Fruit fly (Drosophila melanogaster): ENCODE measurements around the gene CG9921.

The CG9921 gene

dm6 chrX:16331562-16332233 lies 1.7 kb downstream of the CG9921 start (continued):
- TF ChIP-seq H15 (GFP tag; IDR thresholded peaks at IDR 0.05) (no peak), tll (GFP tag; optimal IDR thresholded peaks at IDR 0.05) (peak in 1 of 2 experiments; percentile 21), CG7963 (GFP tag; IDR thresholded peaks at IDR 0.05; ENCODE audit: partially characterized antibody) (no peak; the same call in 2 of the 3 replicates), CG12942 (GFP tag; optimal IDR thresholded peaks at IDR 0.05) (no peak), Sox102F (GFP tag; optimal IDR thresholded peaks at IDR 0.05) (no peak), HLHmδ (GFP tag; optimal IDR thresholded peaks at IDR 0.05) (no peak), amos (GFP tag; IDR thresholded peaks at IDR 0.05; ENCODE audit: partially characterized antibody) (peak; percentile 91), unpg (GFP tag; optimal IDR thresholded peaks at IDR 0.05) (no peak), CG7357 (GFP tag; IDR thresholded peaks at IDR 0.05) (peak; percentile 12; the same call in 2 of the 3 replicates), HLH4C (GFP tag; IDR thresholded peaks at IDR 0.05; ENCODE audit: partially characterized antibody) (peak; percentile 68), CG7745 (tag; optimal IDR thresholded peaks at IDR 0.05) (no peak), pho (GFP tag; optimal IDR thresholded peaks at IDR 0.05) (no peak), CG32532 (GFP tag; IDR thresholded peaks at IDR 0.05) (no peak), tup (GFP tag; optimal IDR thresholded peaks at IDR 0.05) (no peak), CG43689 (GFP tag; IDR thresholded peaks at IDR 0.05) (no peak), HLH54F (GFP tag; optimal IDR thresholded peaks at IDR 0.05) (no peak), esg (GFP tag; conservative IDR thresholded peaks at IDR 0.05) (no peak), onecut (GFP tag; IDR thresholded peaks at IDR 0.05) (no peak), CG17912 (GFP tag; optimal IDR thresholded peaks at IDR 0.05) (no peak), ash1 (GFP tag; optimal IDR thresholded peaks at IDR 0.05) (no peak), Bteb2 (GFP tag; optimal IDR thresholded peaks at IDR 0.05) (no peak), crol (GFP tag; IDR thresholded peaks at IDR 0.05) (no peak), CG9932 (GFP tag; IDR thresholded peaks at IDR 0.05) (peak; percentile 69), sr (GFP tag; IDR thresholded peaks at IDR 0.05) (no peak), ase (GFP tag; IDR thresholded peaks at IDR 0.05) (no peak), inv (GFP tag; IDR thresholded peaks at IDR 0.05; ENCODE audit: partially characterized antibody) (peak; percentile 77), CG16779 (GFP tag; IDR thresholded peaks at IDR 0.05) (no peak), CG16813 (GFP tag; IDR thresholded peaks at IDR 0.05; ENCODE audit: partially characterized antibody) (peak; percentile 86), ci (GFP tag; IDR thresholded peaks at IDR 0.05) (no peak), CG12769 (tag; optimal IDR thresholded peaks at IDR 0.05) (no peak), E2f2 (GFP tag; IDR thresholded peaks at IDR 0.05) (peak; percentile 34), CG2120 (GFP tag; optimal IDR thresholded peaks at IDR 0.05) (no peak), zf30C (GFP tag; optimal IDR thresholded peaks at IDR 0.05) (peak; percentile 60), ftz-f1 (GFP tag; optimal IDR thresholded peaks at IDR 0.05) (no peak), corto (GFP tag; optimal IDR thresholded peaks at IDR 0.05) (no peak), CG5245 (GFP tag; optimal IDR thresholded peaks at IDR 0.05) (no peak), Elba2 (GFP tag; optimal IDR thresholded peaks at IDR 0.05) (no peak), CG15696 (tag; optimal IDR thresholded peaks at IDR 0.05) (no peak), nom (GFP tag; optimal IDR thresholded peaks at IDR 0.05) (no peak), tin (GFP tag; optimal IDR thresholded peaks at IDR 0.05) (no peak), CG13296 (GFP tag; optimal IDR thresholded peaks at IDR 0.05) (no peak), CG8944 (GFP tag; optimal IDR thresholded peaks at IDR 0.05) (no peak), odd (GFP tag; optimal IDR thresholded peaks at IDR 0.05) (no peak), Neu2 (GFP tag; optimal IDR thresholded peaks at IDR 0.05; ENCODE audit: borderline replicate concordance) (no peak), rib (GFP tag; IDR thresholded peaks at IDR 0.05) (no peak), CTCF (GFP tag; optimal IDR thresholded peaks at IDR 0.05) (no peak), row (GFP tag; IDR thresholded peaks at IDR 0.05) (peak; percentile 85), CG8281 (tag; optimal IDR thresholded peaks at IDR 0.05) (no peak), CG10979 (tag; optimal IDR thresholded peaks at IDR 0.05) (no peak), GATAe (GFP tag; conservative IDR thresholded peaks at IDR 0.05) (no peak), slou (GFP tag; optimal IDR thresholded peaks at IDR 0.05) (no peak)
